Worm (Caenorhabditis elegans): ENCODE results near the gene F13B12.7.

- no peak for TF ChIP-seq W03F9.2 (tag; optimal IDR thresholded peaks at IDR 0.05)
- no peak for TF ChIP-seq him-1 (tag; optimal IDR thresholded peaks at IDR 0.05)
- no peak for TF ChIP-seq dao-5 (tag; optimal IDR thresholded peaks at IDR 0.05)
Observed at ce11 chrIV:10453001-10453400, 9.4 kb downstream of the F13B12.7 start, which contains the start of gene F01D4.8.
